Worm (Caenorhabditis elegans) whole organism, L2 larva: ENCODE data around the gene anmt-1.

ENCODE experiments used
- C34F6.9 ChIP-seq: fragments of 150-350 bp; optimal IDR thresholded peaks from 2 replicates; lab custom pipeline; 2014; ENCODE audit warnings: missing biosample characterization, missing genetic modification characterization
- F13H6.1 ChIP-seq: sonication (generic microtip); optimal IDR thresholded peaks from 2 replicates; lab custom pipeline; 2016; ENCODE audit warnings: missing genetic modification characterization, missing compliant biosample characterization
- R02D3.7 ChIP-seq: fragments of 150-350 bp; optimal IDR thresholded peaks from 2 replicates; lab custom pipeline; 2014; ENCODE audit warnings: missing biosample characterization, missing genetic modification characterization
- Y55F3AM.14 ChIP-seq: fragments of 200-800 bp; sonication (Bioruptor generic); optimal IDR thresholded peaks from 2 replicates; lab custom pipeline; 2018; ENCODE audit warnings: mild to moderate bottlenecking, missing genetic modification characterization, missing compliant biosample characterization
- ZK546.5 ChIP-seq: sonication (generic microtip); optimal IDR thresholded peaks from 2 replicates; lab custom pipeline; 2017; ENCODE audit warnings: missing biosample characterization, missing genetic modification characterization
- ceh-82 ChIP-seq: fragments of 150-350 bp; optimal IDR thresholded peaks from 2 replicates; lab custom pipeline; 2014; ENCODE audit warnings: missing biosample characterization, missing genetic modification characterization
- crh-2 ChIP-seq: sonication (generic microtip); optimal IDR thresholded peaks from 2 replicates; lab custom pipeline; 2017; ENCODE audit warnings: missing biosample characterization, missing genetic modification characterization
- dmd-4 ChIP-seq: sonication (generic microtip); optimal IDR thresholded peaks from 2 replicates; lab custom pipeline; 2017; ENCODE audit warnings: missing biosample characterization, missing genetic modification characterization
- elt-3 ChIP-seq: sonication (generic microtip); optimal IDR thresholded peaks from 2 replicates; lab custom pipeline; 2017; ENCODE audit warnings: missing biosample characterization, missing genetic modification characterization
- fos-1 ChIP-seq: fragments of 150-350 bp; optimal IDR thresholded peaks from 2 replicates; lab custom pipeline; 2014; ENCODE audit warnings: missing biosample characterization, missing genetic modification characterization
- gmeb-1 ChIP-seq: fragments of 150-350 bp; optimal IDR thresholded peaks from 2 replicates; lab custom pipeline; 2014; ENCODE audit warnings: missing biosample characterization, missing genetic modification characterization
- lin-11 ChIP-seq: fragments of 150-350 bp; sonication (generic microtip); optimal IDR thresholded peaks from 2 replicates; lab custom pipeline; 2014; ENCODE audit warnings: missing biosample characterization, missing genetic modification characterization, inconsistent platforms, mixed read lengths
- lin-13 ChIP-seq: fragments of 150-350 bp; optimal IDR thresholded peaks from 2 replicates; lab custom pipeline; 2014; ENCODE audit warnings: missing biosample characterization, missing genetic modification reagents, missing genetic modification characterization
- lsy-2 ChIP-seq, 2 experiments: fragments of 150-350 bp in 1 of 2; sonication (generic microtip) in 1 of 2; optimal IDR thresholded peaks; 2 replicates each; lab custom pipeline; 2014 to 2017; ENCODE audit warnings: missing biosample characterization in 2 of 2, missing genetic modification characterization in 2 of 2
- mab-5 ChIP-seq: fragments of 150-350 bp; optimal IDR thresholded peaks from 2 replicates; lab custom pipeline; 2014; ENCODE audit warnings: missing biosample characterization, missing genetic modification characterization
- mbf-1 ChIP-seq: sonication (generic microtip); optimal IDR thresholded peaks from 2 replicates; lab custom pipeline; 2017; ENCODE audit warnings: missing biosample characterization, missing genetic modification characterization
- nhr-11 ChIP-seq: fragments of 150-350 bp; optimal IDR thresholded peaks from 2 replicates; lab custom pipeline; 2014; ENCODE audit warnings: missing biosample characterization, missing genetic modification characterization
- nhr-12 ChIP-seq: fragments of 150-350 bp; optimal IDR thresholded peaks from 2 replicates; lab custom pipeline; 2014; ENCODE audit warnings: missing biosample characterization, missing genetic modification characterization
- nhr-129 ChIP-seq: fragments of 150-350 bp; optimal IDR thresholded peaks from 2 replicates; lab custom pipeline; 2014; ENCODE audit warnings: missing biosample characterization, missing genetic modification characterization
- nhr-21 ChIP-seq: fragments of 150-350 bp; optimal IDR thresholded peaks from 2 replicates; lab custom pipeline; 2014; ENCODE audit warnings: missing biosample characterization, missing genetic modification characterization
- nhr-25 ChIP-seq: fragments of 150-350 bp; sonication (generic microtip); optimal IDR thresholded peaks from 3 replicates; lab custom pipeline; 2014; ENCODE audit warnings: missing biosample characterization, missing genetic modification characterization
- nhr-6 ChIP-seq: fragments of 150-350 bp; optimal IDR thresholded peaks from 2 replicates; lab custom pipeline; 2014; ENCODE audit warnings: missing biosample characterization, missing genetic modification characterization
- nhr-77 ChIP-seq: fragments of 150-350 bp; optimal IDR thresholded peaks from 2 replicates; lab custom pipeline; 2014; ENCODE audit warnings: missing biosample characterization, missing genetic modification characterization
- peb-1 ChIP-seq: fragments of 150-350 bp; optimal IDR thresholded peaks from 2 replicates; lab custom pipeline; 2014; ENCODE audit warnings: missing biosample characterization, missing genetic modification characterization
- sem-4 ChIP-seq: fragments of 150-350 bp; optimal IDR thresholded peaks from 2 replicates; lab custom pipeline; 2014; ENCODE audit warnings: missing biosample characterization, missing genetic modification reagents, missing genetic modification characterization
- sma-3 ChIP-seq: sonication (generic microtip); optimal IDR thresholded peaks from 2 replicates; lab custom pipeline; 2016; ENCODE audit warnings: missing genetic modification reagents, missing genetic modification characterization, missing compliant biosample characterization
- sma-9 ChIP-seq, 2 experiments: fragments of 150-350 bp in 1 of 2; sonication (generic microtip) in 1 of 2; optimal IDR thresholded peaks; 2 replicates each; lab custom pipeline; 2014 to 2016; ENCODE audit warnings: missing genetic modification characterization in 2 of 2, mild to moderate bottlenecking in 1 of 2, missing biosample characterization in 1 of 2, missing compliant biosample characterization in 1 of 2, missing genetic modification reagents in 1 of 2, moderate library complexity in 1 of 2
- snpc-4 ChIP-seq: fragments of 150-350 bp; optimal IDR thresholded peaks from 2 replicates; lab custom pipeline; 2014; ENCODE audit warnings: missing biosample characterization, missing genetic modification characterization
- unc-55 ChIP-seq: fragments of 150-350 bp; sonication (generic microtip); optimal IDR thresholded peaks from 3 replicates; lab custom pipeline; 2014; ENCODE audit warnings: missing biosample characterization, missing genetic modification reagents, missing genetic modification characterization
- unc-62 ChIP-seq: fragments of 150-350 bp; optimal IDR thresholded peaks from 2 replicates; lab custom pipeline; 2014; ENCODE audit warnings: missing biosample characterization, missing genetic modification reagents, missing genetic modification characterization
- ztf-1 ChIP-seq: fragments of 200-800 bp; sonication (Bioruptor generic); conservative IDR thresholded peaks from 2 replicates; pipeline ENCODE4 v1.3.6; 2022; ENCODE audit warnings: missing genetic modification characterization, missing compliant biosample characterization
- ztf-11 ChIP-seq: sonication (generic microtip); optimal IDR thresholded peaks from 2 replicates; lab custom pipeline; 2017; ENCODE audit warnings: missing biosample characterization, missing genetic modification characterization
- ztf-4 ChIP-seq: fragments of 150-350 bp; optimal IDR thresholded peaks from 2 replicates; lab custom pipeline; 2014; ENCODE audit warnings: missing biosample characterization, missing genetic modification characterization

The anmt-1 gene

ce11 chrIII:8685590-8686240 lies 1.1 kb downstream of the anmt-1 start:
- TF ChIP-seq mab-5 (tag; lab: Kevin White, UChicago) (no peak), lin-13 (GFP tag; lab: Kevin White, UChicago) (no peak), Y55F3AM.14 (GFP tag; lab: Kevin White, UChicago) (peak; percentile 55), peb-1 (tag; lab: Kevin White, UChicago) (no peak), sma-3 (GFP tag; lab: Kevin White, UChicago) (peak; percentile 53), ztf-4 (tag; lab: Kevin White, UChicago) (peak; percentile 23), sma-9 (GFP tag; optimal IDR thresholded peaks at IDR 0.05; lab: Kevin White, UChicago) (peak; percentile 27), sma-9 (tag; optimal IDR thresholded peaks at IDR 0.05; lab: Kevin White, UChicago) (no peak), nhr-6 (tag; lab: Kevin White, UChicago) (no peak), nhr-21 (tag; lab: Kevin White, UChicago) (peak; percentile 52), snpc-4 (tag; lab: Kevin White, UChicago) (no peak), crh-2 (tag; lab: Kevin White, UChicago) (no peak), F13H6.1 (peak; percentile 9)

- TF ChIP-seq nhr-25 (peak; percentile 60), ceh-82 (tag; lab: Kevin White, UChicago) (no peak), gmeb-1 (tag; lab: Kevin White, UChicago) (no peak), unc-62 (GFP tag; lab: Kevin White, UChicago) (no peak), mbf-1 (tag; lab: Kevin White, UChicago) (no peak), nhr-6 (tag; lab: Kevin White, UChicago) (no peak), fos-1 (tag; lab: Kevin White, UChicago) (peak; percentile 19), ZK546.5 (no peak), nhr-129 (tag; lab: Kevin White, UChicago) (peak; percentile 38), lsy-2 (tag; optimal IDR thresholded peaks at IDR 0.05; lab: Kevin White, UChicago) (peak in 1 of 2 experiments; percentile 20), F13H6.1 (peak; percentile 12), C34F6.9 (tag; lab: Kevin White, UChicago) (peak; percentile 9), crh-2 (tag; lab: Kevin White, UChicago) (peak; percentile 18), sma-9 (GFP tag; optimal IDR thresholded peaks at IDR 0.05; lab: Kevin White, UChicago) (peak; percentile 41), sma-9 (tag; optimal IDR thresholded peaks at IDR 0.05; lab: Kevin White, UChicago) (no peak), unc-55 (no peak), nhr-21 (tag; lab: Kevin White, UChicago) (peak; percentile 53), ztf-1 (GFP tag; lab: Robert Waterston, UW) (no peak), lin-11 (no peak), sma-3 (GFP tag; lab: Kevin White, UChicago) (peak; percentile 45), lin-13 (GFP tag; lab: Kevin White, UChicago) (no peak)
Observed at ce11 chrIII:8688438-8688946, 3.9 kb downstream of the anmt-1 start, which contains the start of gene hadb-1. Gene hadb-1 (minus strand): TSS chrIII:8688488.

ce11 chrIII:8689143-8689542 lies 4.5 kb downstream of the anmt-1 start:
- TF ChIP-seq mab-5 (tag; lab: Kevin White, UChicago) (no peak), sma-3 (GFP tag; lab: Kevin White, UChicago) (no peak), unc-62 (GFP tag; lab: Kevin White, UChicago) (no peak), nhr-25 (no peak), nhr-6 (tag; lab: Kevin White, UChicago) (no peak), sem-4 (tag; lab: Kevin White, UChicago) (no peak), nhr-11 (tag; lab: Kevin White, UChicago) (no peak), R02D3.7 (tag; lab: Kevin White, UChicago) (no peak), ceh-82 (tag; lab: Kevin White, UChicago) (no peak), nhr-129 (tag; lab: Kevin White, UChicago) (no peak), sma-9 (GFP tag; optimal IDR thresholded peaks at IDR 0.05; lab: Kevin White, UChicago) (no peak), sma-9 (tag; optimal IDR thresholded peaks at IDR 0.05; lab: Kevin White, UChicago) (no peak), dmd-4 (tag; lab: Kevin White, UChicago) (no peak), ztf-4 (tag; lab: Kevin White, UChicago) (no peak), nhr-12 (tag; lab: Kevin White, UChicago) (no peak), ztf-11 (no peak), elt-3 (tag; lab: Kevin White, UChicago) (no peak), ztf-1 (GFP tag; lab: Robert Waterston, UW) (no peak), peb-1 (tag; lab: Kevin White, UChicago) (no peak), nhr-77 (tag; lab: Kevin White, UChicago) (no peak), fos-1 (tag; lab: Kevin White, UChicago) (no peak)
